Worm (Caenorhabditis elegans) whole organism, L2 larva: ENCODE data around the gene Y43B11AR.1.
A peak's percentile ranks its signal among the peaks of the same experiment; 100 is the strongest.

ENCODE experiments used
- lin-39 ChIP-seq: fragments of 150-350 bp; optimal IDR thresholded peaks from 2 replicates; lab custom pipeline; 2014; ENCODE audit warnings: missing biosample characterization, missing genetic modification reagents, missing genetic modification characterization
- sma-3 ChIP-seq: sonication (generic microtip); optimal IDR thresholded peaks from 2 replicates; lab custom pipeline; 2016; ENCODE audit warnings: missing genetic modification reagents, missing genetic modification characterization, missing compliant biosample characterization
- snpc-4 ChIP-seq: fragments of 150-350 bp; optimal IDR thresholded peaks from 2 replicates; lab custom pipeline; 2014; ENCODE audit warnings: missing biosample characterization, missing genetic modification characterization
- unc-62 ChIP-seq: fragments of 150-350 bp; optimal IDR thresholded peaks from 2 replicates; lab custom pipeline; 2014; ENCODE audit warnings: missing biosample characterization, missing genetic modification reagents, missing genetic modification characterization

DNA sequence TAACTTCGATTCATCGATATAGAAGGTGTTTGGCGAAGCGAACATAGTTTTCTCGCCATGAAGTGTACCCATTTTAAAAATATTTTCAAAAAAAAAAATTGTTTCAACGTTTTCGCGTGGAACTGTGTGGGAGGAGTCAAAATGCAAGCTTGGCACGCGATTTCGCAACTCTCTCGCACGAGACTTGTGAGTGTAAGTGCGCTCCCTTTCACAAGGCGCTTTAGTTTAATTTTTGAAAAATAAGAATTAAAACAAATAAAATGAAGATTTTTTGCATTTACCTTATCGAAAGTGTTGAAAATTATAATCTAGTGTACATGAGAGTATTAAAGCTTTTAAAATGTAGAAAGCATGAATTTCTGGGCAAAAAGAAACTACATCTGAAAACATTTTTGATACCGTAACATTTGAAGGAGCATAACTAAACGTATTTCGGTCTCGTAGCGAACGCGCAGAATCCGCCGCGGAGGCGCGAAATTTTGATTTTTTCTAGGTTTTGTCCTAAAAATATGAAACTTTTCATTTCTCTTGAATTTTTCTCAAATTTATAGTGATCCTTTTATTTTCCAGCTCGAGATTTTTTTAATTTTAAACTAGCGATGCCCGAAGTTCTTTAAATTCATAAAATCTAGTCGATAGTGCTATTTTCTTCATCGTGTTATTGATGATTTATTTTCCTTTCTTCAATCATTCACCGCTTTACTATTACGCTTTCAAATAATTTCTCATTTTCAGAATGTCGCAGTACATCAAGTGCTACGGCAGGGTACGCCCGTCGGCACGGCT, 41.6 kb upstream of the Y43B11AR.1 start, which contains the start of the genes cogc-2 and klp-18:
- TF ChIP-seq unc-62 (GFP tag; lab: Kevin White, UChicago) (no peak), sma-3 (GFP tag; lab: Kevin White, UChicago) (peak; percentile 86), lin-39 (tag; lab: Kevin White, UChicago) (no peak), snpc-4 (peak; percentile 61)
